Worm (Caenorhabditis elegans) whole organism, L4 larva: ENCODE data around the gene K03H6.1.

Source experiments
- F37D6.2 ChIP-seq: sonication (generic microtip); optimal IDR thresholded peaks from 2 replicates; lab custom pipeline; 2016; ENCODE audit warnings: mild to moderate bottlenecking, missing genetic modification characterization, missing compliant biosample characterization
- Y105C5A.15 ChIP-seq: fragments of 200-800 bp; sonication (Bioruptor generic); IDR thresholded peaks from 2 replicates; pipeline ENCODE4 v1.3.6; 2022; ENCODE audit warnings: missing genetic modification characterization, missing compliant biosample characterization
- Y48G9A.11 ChIP-seq: fragments of 200-800 bp; sonication (Bioruptor generic); IDR thresholded peaks from 2 replicates; pipeline ENCODE4 v1.3.6; 2022; ENCODE audit warnings: missing genetic modification reagents, missing genetic modification characterization, missing compliant biosample characterization
- ZK337.2 ChIP-seq: fragments of 200-800 bp; sonication (Bioruptor generic); IDR thresholded peaks from 2 replicates; pipeline ENCODE4 v1.3.6; 2022; ENCODE audit warnings: missing genetic modification reagents, missing genetic modification characterization, missing compliant biosample characterization
- arid-1 ChIP-seq: fragments of 200-800 bp; sonication (Bioruptor generic); conservative IDR thresholded peaks from 2 replicates; pipeline ENCODE4 v1.3.6; 2022; ENCODE audit warnings: missing genetic modification reagents, missing genetic modification characterization, missing compliant biosample characterization
- ceh-32 ChIP-seq: sonication (generic microtip); optimal IDR thresholded peaks from 2 replicates; lab custom pipeline; 2016; ENCODE audit warnings: mild to moderate bottlenecking, missing genetic modification characterization, missing compliant biosample characterization; ENCODE audit not compliant: poor library complexity
- ceh-44 ChIP-seq: fragments of 200-800 bp; sonication (Bioruptor generic); IDR thresholded peaks from 2 replicates; pipeline ENCODE4 v1.3.6; 2022; ENCODE audit warnings: missing genetic modification reagents, missing genetic modification characterization, missing compliant biosample characterization
- ctbp-1 ChIP-seq: fragments of 200-800 bp; sonication (Bioruptor generic); IDR thresholded peaks from 2 replicates; pipeline ENCODE4 v1.3.6; 2022; ENCODE audit warnings: missing genetic modification reagents, missing genetic modification characterization, missing compliant biosample characterization
- daf-12 ChIP-seq: fragments of 150-350 bp; optimal IDR thresholded peaks from 2 replicates; lab custom pipeline; 2014; ENCODE audit warnings: missing biosample characterization, missing genetic modification reagents, missing genetic modification characterization
- daf-16 ChIP-seq, 3 experiments: sonication (generic microtip); optimal IDR thresholded peaks; 2 replicates each; lab custom pipeline; 2016 to 2017; ENCODE audit warnings: missing genetic modification characterization in 3 of 3, missing genetic modification reagents in 3 of 3, mild to moderate bottlenecking in 2 of 3, missing compliant biosample characterization in 2 of 3, missing biosample characterization in 1 of 3, moderate library complexity in 1 of 3
- dmd-6 ChIP-seq: fragments of 200-800 bp; sonication (Bioruptor generic); IDR thresholded peaks from 2 replicates; pipeline ENCODE4 v1.3.6; 2022; ENCODE audit warnings: missing genetic modification reagents, missing genetic modification characterization, missing compliant biosample characterization
- dmd-8 ChIP-seq: fragments of 200-800 bp; sonication (Bioruptor generic); IDR thresholded peaks from 2 replicates; pipeline ENCODE4 v1.3.6; 2022; ENCODE audit warnings: missing genetic modification characterization, missing compliant biosample characterization
- dve-1 ChIP-seq: sonication (generic microtip); optimal IDR thresholded peaks from 2 replicates; lab custom pipeline; 2017; ENCODE audit warnings: antibody characterized with exemption, mild to moderate bottlenecking, missing genetic modification characterization, missing compliant biosample characterization; ENCODE audit not compliant: insufficient read depth
- gei-8 ChIP-seq: fragments of 200-800 bp; sonication (Bioruptor generic); optimal IDR thresholded peaks from 2 replicates; lab custom pipeline; 2018; ENCODE audit warnings: mild to moderate bottlenecking, missing genetic modification characterization, missing compliant biosample characterization
- hlh-11 ChIP-seq: fragments of 200-800 bp; sonication (Bioruptor generic); optimal IDR thresholded peaks from 2 replicates; lab custom pipeline; 2018; ENCODE audit warnings: mild to moderate bottlenecking, missing genetic modification characterization, missing compliant biosample characterization
- hmg-1.1 ChIP-seq: fragments of 200-800 bp; sonication (Bioruptor generic); IDR thresholded peaks from 2 replicates; pipeline ENCODE4 v1.3.6; 2022; ENCODE audit warnings: missing genetic modification reagents, missing genetic modification characterization, missing compliant biosample characterization
- lin-39 ChIP-seq: fragments of 150-350 bp; optimal IDR thresholded peaks from 2 replicates; lab custom pipeline; 2014; ENCODE audit warnings: missing biosample characterization, missing genetic modification reagents, missing genetic modification characterization
- lir-3 ChIP-seq: sonication (generic microtip); optimal IDR thresholded peaks from 2 replicates; lab custom pipeline; 2016; ENCODE audit warnings: mild to moderate bottlenecking, missing genetic modification characterization, missing compliant biosample characterization
- madf-5 ChIP-seq, 2 experiments: fragments of 200-800 bp; sonication (Bioruptor generic); IDR thresholded peaks; 2 replicates each; pipeline ENCODE4 v1.3.6; 2022; ENCODE audit warnings: missing compliant biosample characterization in 2 of 2, missing genetic modification characterization in 2 of 2
- mdl-1 ChIP-seq, 2 experiments: fragments of 150-350 bp in 1 of 2; sonication (generic microtip) in 1 of 2; optimal IDR thresholded peaks; 2 replicates each; lab custom pipeline; 2014 to 2017; ENCODE audit warnings: missing biosample characterization in 2 of 2, missing genetic modification characterization in 2 of 2
- mdt-29 ChIP-seq: fragments of 200-800 bp; sonication (Bioruptor generic); IDR thresholded peaks from 2 replicates; pipeline ENCODE4 v1.3.6; 2022; ENCODE audit warnings: missing genetic modification reagents, missing genetic modification characterization, missing compliant biosample characterization
- mes-2 ChIP-seq: sonication (generic microtip); optimal IDR thresholded peaks from 2 replicates; lab custom pipeline; 2016; ENCODE audit warnings: missing genotype, mild to moderate bottlenecking, missing genetic modification characterization, missing compliant biosample characterization; ENCODE audit not compliant: poor library complexity, severe bottlenecking
- mxl-2 ChIP-seq: fragments of 200-800 bp; sonication (Bioruptor generic); conservative IDR thresholded peaks from 2 replicates; pipeline ENCODE4 v1.3.6; 2022; ENCODE audit warnings: missing genetic modification reagents, missing genetic modification characterization, missing compliant biosample characterization
- nhr-25 ChIP-seq: sonication (generic microtip); optimal IDR thresholded peaks from 2 replicates; lab custom pipeline; 2017; ENCODE audit warnings: missing genetic modification characterization, mild to moderate bottlenecking, missing compliant biosample characterization, antibody characterized with exemption, moderate library complexity, borderline replicate concordance; ENCODE audit not compliant: insufficient read depth
- nhr-28 ChIP-seq: fragments of 150-350 bp; optimal IDR thresholded peaks from 2 replicates; lab custom pipeline; 2014; ENCODE audit warnings: missing biosample characterization, missing genetic modification characterization
- nhr-42 ChIP-seq: fragments of 200-800 bp; sonication (Bioruptor generic); IDR thresholded peaks from 2 replicates; pipeline ENCODE4 v1.3.6; 2022; ENCODE audit warnings: missing genetic modification characterization, missing compliant biosample characterization
- pqm-1 ChIP-seq: sonication (generic microtip); optimal IDR thresholded peaks from 2 replicates; lab custom pipeline; 2017; ENCODE audit warnings: missing biosample characterization, missing genetic modification characterization
- set-16 ChIP-seq: fragments of 200-800 bp; sonication (Bioruptor generic); IDR thresholded peaks from 2 replicates; pipeline ENCODE4 v1.3.6; 2022; ENCODE audit warnings: missing genetic modification reagents, missing genetic modification characterization, missing compliant biosample characterization
- skn-1 ChIP-seq: fragments of 150-350 bp; optimal IDR thresholded peaks from 2 replicates; lab custom pipeline; 2014; ENCODE audit warnings: missing biosample characterization, missing genetic modification characterization
- spr-1 ChIP-seq: sonication (generic microtip); optimal IDR thresholded peaks from 2 replicates; lab custom pipeline; 2016; ENCODE audit warnings: mild to moderate bottlenecking, missing genetic modification characterization, missing compliant biosample characterization
- spr-3 ChIP-seq: fragments of 200-800 bp; sonication (Bioruptor generic); optimal IDR thresholded peaks from 2 replicates; lab custom pipeline; 2018; ENCODE audit warnings: mild to moderate bottlenecking, missing genetic modification characterization, missing compliant biosample characterization
- zag-1 ChIP-seq: fragments of 150-350 bp; optimal IDR thresholded peaks from 2 replicates; lab custom pipeline; 2014; ENCODE audit warnings: missing biosample characterization, missing genetic modification characterization
- zip-2 ChIP-seq: fragments of 150-350 bp; optimal IDR thresholded peaks from 2 replicates; lab custom pipeline; 2014; ENCODE audit warnings: missing biosample characterization, missing genetic modification characterization
- ztf-11 ChIP-seq: fragments of 150-350 bp; optimal IDR thresholded peaks from 2 replicates; lab custom pipeline; 2014; ENCODE audit warnings: missing biosample characterization, missing genetic modification characterization

K03H6.1 gene

DNA sequence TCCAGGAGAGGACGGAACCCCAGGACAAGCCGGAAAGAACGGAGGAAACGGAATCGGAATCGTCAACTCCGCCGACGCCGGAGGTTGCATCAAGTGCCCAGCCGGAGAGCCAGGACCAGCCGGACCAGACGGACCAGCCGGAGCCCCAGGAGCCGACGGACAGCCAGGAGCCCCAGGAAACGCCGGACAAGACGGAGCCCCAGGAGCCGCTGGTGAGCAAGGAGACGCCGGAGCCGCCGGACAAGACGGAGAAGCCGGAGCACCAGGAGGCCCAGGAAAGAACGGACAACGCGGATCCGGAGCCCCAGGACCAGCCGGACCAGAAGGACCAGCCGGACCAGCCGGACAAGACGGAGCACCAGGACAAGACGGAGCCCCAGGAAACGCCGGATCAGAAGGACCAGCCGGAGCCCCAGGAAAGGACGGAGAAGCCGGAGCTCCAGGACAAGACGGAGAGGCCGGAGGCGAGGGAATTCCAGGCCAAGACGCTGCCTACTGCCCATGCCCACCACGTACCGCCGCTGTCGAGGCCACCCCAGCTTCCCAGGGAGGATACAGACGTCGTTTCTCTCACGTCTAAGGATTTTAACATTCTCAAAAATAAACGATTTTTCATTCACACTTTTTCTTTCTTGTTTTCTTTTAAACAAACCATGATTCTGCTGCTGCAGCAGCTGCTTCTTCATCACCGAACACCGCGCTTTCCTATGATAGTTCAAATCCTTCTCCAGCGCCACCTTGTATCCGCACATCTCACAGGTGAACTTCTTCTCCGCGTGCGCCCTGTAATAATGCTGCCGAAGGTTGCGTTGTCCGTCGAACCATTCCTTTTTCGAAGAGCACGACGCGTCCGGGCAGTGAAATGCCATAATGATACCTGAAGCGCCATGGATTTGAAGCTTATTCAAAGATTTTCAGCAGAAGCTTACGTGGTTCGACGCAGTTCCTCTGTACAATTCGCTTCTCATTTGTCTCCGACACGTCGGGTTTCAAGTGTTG is 25.9 kb downstream of the K03H6.1 start (continued):
- no peak for TF ChIP-seq ctbp-1 (GFP tag; lab: Robert Waterston, UW)
- peak; percentile 99 for TF ChIP-seq set-16 (GFP tag; lab: Robert Waterston, UW)
- TF ChIP-seq ceh-32 (tag; lab: Kevin White, UChicago) = no peak
- TF ChIP-seq gei-8 = no peak
- TF ChIP-seq pqm-1 (tag; lab: Kevin White, UChicago) = no peak
- TF ChIP-seq mxl-2 (GFP tag; lab: Robert Waterston, UW) = no peak
- no peak for TF ChIP-seq lin-39 (tag; lab: Kevin White, UChicago)
- no peak for TF ChIP-seq zag-1

DNA sequence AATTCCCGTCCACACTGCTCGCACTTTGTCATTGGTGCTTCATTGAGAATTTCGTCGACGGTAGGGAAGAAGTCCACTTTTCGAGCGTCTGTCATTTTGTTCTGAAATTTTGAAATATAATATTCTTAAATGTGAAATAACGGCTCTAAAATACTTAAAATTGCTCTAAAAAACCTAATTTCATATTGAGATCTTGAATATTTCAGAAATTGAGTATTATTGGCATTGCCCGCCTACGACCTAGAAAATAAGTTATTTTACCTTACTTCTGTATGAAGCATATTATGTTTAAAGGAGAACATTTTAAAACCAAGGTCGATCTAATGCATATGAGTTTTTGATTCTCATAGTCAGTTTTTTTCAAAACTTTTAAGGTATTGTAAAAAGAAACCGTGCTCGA is 26.6 kb downstream of the K03H6.1 start, which contains the start of gene C34H4.5:
TSS of gene C34H4.5 (minus strand) at position 101 of the 400 bp plus-strand sequence.
- no peak for TF ChIP-seq madf-5 (GFP tag; IDR thresholded peaks at IDR 0.05; lab: Robert Waterston, UW)
- no peak for TF ChIP-seq zip-2
- no peak for TF ChIP-seq arid-1
- TF ChIP-seq Y48G9A.11 = no peak
- TF ChIP-seq hmg-1.1 (GFP tag; lab: Robert Waterston, UW) = no peak
- no peak for TF ChIP-seq dve-1
- TF ChIP-seq mdl-1 (tag; optimal IDR thresholded peaks at IDR 0.05; lab: Kevin White, UChicago) = no peak
- TF ChIP-seq skn-1 = no peak
- TF ChIP-seq mdt-29 = no peak
- no peak for TF ChIP-seq daf-12
- no peak for TF ChIP-seq F37D6.2 (tag; lab: Kevin White, UChicago)
- no peak for TF ChIP-seq ceh-44
- no peak for TF ChIP-seq lir-3
- TF ChIP-seq nhr-25 (tag; lab: Kevin White, UChicago) = no peak
- TF ChIP-seq spr-3 (GFP tag; lab: Kevin White, UChicago) = no peak

DNA sequence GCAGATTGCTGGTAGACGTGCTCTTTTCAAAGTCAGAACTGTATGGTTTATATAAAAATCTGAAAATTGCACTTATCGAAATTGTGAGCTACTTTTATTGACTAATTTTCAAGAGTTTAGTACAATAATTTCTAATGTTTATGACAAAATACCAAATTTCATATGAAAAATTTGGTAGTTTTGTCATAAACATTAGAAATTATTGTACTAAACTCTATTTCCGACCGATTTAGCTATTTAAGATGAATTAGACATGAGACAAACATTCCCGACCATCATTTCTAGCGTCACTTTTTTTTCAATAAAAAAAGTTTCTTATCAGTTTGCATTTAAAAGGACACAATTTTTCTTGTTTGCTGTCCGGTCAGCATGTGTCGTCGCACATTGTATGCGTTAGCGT is 27.1 kb downstream of the K03H6.1 start, which contains the start of gene tag-244:
TSS of gene tag-244 (plus strand) at position 301 of the 400 bp plus-strand sequence.
- TF ChIP-seq pqm-1 (tag; lab: Kevin White, UChicago) (peak; percentile 56), Y105C5A.15 (GFP tag; lab: Robert Waterston, UW) (no peak), daf-16 (GFP tag; optimal IDR thresholded peaks at IDR 0.05; lab: Kevin White, UChicago) (no peak), daf-16 (tag; optimal IDR thresholded peaks at IDR 0.05; lab: Kevin White, UChicago) (peak; percentile 6), nhr-28 (tag; lab: Kevin White, UChicago) (peak; percentile 9)

DNA sequence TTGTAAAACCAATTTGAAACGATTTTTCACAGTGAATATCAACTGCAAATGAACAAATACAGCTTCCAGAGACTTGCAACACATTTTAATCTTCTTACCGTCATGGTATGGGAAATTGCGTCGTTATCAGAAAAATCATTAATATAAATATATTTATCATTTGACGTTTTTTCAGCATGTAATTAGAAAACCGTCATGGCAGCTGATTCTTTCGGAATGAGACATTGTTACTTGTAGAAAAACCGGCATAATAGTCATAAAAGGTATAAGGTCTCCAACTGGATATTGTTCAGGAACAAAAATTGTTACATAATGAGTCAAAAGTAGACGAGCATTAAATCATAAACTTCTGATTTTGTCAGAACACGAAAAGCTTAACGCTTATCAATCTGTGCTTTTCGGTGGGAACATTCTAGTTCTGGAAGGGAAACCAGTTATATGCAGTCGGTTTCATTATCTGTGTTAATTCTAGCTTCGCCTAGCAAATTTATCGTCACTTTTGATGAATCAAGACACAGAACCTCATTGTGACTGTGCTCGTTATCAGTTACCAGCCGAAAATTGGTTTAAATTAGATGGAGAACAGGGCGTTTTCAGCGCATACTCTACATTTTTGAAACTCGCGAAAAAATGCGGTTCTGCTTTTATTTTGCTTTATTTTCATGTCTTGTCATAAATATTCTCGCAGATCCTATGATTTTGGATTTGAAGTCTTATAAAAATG is 29.8 kb downstream of the K03H6.1 start, which contains the start of gene C34H4.2:
TSS of gene C34H4.2 (plus strand) at position 558 of the 724 bp plus-strand sequence.
- TF ChIP-seq dmd-6 = peak; percentile 11; the same call in 1 of the 2 replicates
- peak; percentile 62 for TF ChIP-seq nhr-28 (tag; lab: Kevin White, UChicago)
- TF ChIP-seq dmd-8 (GFP tag; lab: Robert Waterston, UW) = no peak
- no peak for TF ChIP-seq daf-16 (GFP tag; optimal IDR thresholded peaks at IDR 0.05; lab: Kevin White, UChicago)
- no peak for TF ChIP-seq daf-16 (tag; optimal IDR thresholded peaks at IDR 0.05; lab: Kevin White, UChicago)
- no peak for TF ChIP-seq ZK337.2 (GFP tag; lab: Robert Waterston, UW)
- no peak for TF ChIP-seq nhr-42
- no peak for TF ChIP-seq mes-2
- TF ChIP-seq ztf-11 (tag; lab: Kevin White, UChicago) = no peak
- TF ChIP-seq hlh-11 (tag; lab: Kevin White, UChicago) = peak; percentile 1
- TF ChIP-seq ceh-44 = no peak
- TF ChIP-seq spr-1 (tag; lab: Kevin White, UChicago) = no peak
- peak; percentile 44 for TF ChIP-seq pqm-1 (tag; lab: Kevin White, UChicago)
- TF ChIP-seq, all 104 proteins: peak for 4
